Worm (Caenorhabditis elegans) whole organism, late embryonic: Measurements from ENCODE around the gene C13F10.5.

Experiments used
- C08G9.2 ChIP-seq: sonication (generic microtip); optimal IDR thresholded peaks from 2 replicates; lab custom pipeline; 2016; ENCODE audit warnings: mild to moderate bottlenecking, missing genetic modification characterization, moderate library complexity, missing compliant biosample characterization
- dmd-4 ChIP-seq: sonication (generic microtip); optimal IDR thresholded peaks from 2 replicates; lab custom pipeline; 2016; ENCODE audit warnings: borderline replicate concordance, missing genetic modification characterization, missing compliant biosample characterization
- hlh-30 ChIP-seq: sonication (generic microtip); optimal IDR thresholded peaks from 2 replicates; lab custom pipeline; 2017; ENCODE audit warnings: antibody characterized with exemption, missing genetic modification characterization, missing compliant biosample characterization; ENCODE audit not compliant: insufficient read depth
- lin-11 ChIP-seq: fragments of 200-800 bp; sonication (Bioruptor generic); optimal IDR thresholded peaks from 2 replicates; lab custom pipeline; 2018; ENCODE audit warnings: mild to moderate bottlenecking, missing genetic modification characterization, missing compliant biosample characterization
- nhr-11 ChIP-seq: fragments of 150-350 bp; optimal IDR thresholded peaks from 2 replicates; lab custom pipeline; 2014; ENCODE audit warnings: missing biosample characterization, missing genetic modification characterization
- pag-3 ChIP-seq: sonication (generic microtip); optimal IDR thresholded peaks from 2 replicates; lab custom pipeline; 2016; ENCODE audit warnings: missing compliant biosample characterization, missing genetic modification characterization, borderline replicate concordance
- pax-1 ChIP-seq: fragments of 150-350 bp; optimal IDR thresholded peaks from 2 replicates; lab custom pipeline; 2014; ENCODE audit warnings: missing biosample characterization, missing genetic modification characterization
- pha-4 ChIP-seq: fragments of 150-350 bp; optimal IDR thresholded peaks from 2 replicates; lab custom pipeline; 2018; ENCODE audit warnings: missing biosample characterization, missing genetic modification reagents, missing genetic modification characterization
- tbx-7 ChIP-seq: sonication (generic microtip); optimal IDR thresholded peaks from 2 replicates; lab custom pipeline; 2016; ENCODE audit warnings: missing genotype, missing genetic modification characterization, missing compliant biosample characterization

ce11 chrV:7198403-7198802 lies 20.5 kb downstream of the C13F10.5 start:
- TF ChIP-seq hlh-30 (tag; lab: Kevin White, UChicago) (no peak), lin-11 (tag; lab: Kevin White, UChicago) (no peak), pha-4 (tag; lab: Kevin White, UChicago) (no peak), pag-3 (tag; lab: Kevin White, UChicago) (no peak), pax-1 (tag; lab: Kevin White, UChicago) (no peak), C08G9.2 (tag; lab: Kevin White, UChicago) (no peak), tbx-7 (tag; lab: Kevin White, UChicago) (no peak), nhr-11 (no peak), dmd-4 (tag; lab: Kevin White, UChicago) (no peak)
